Fruit fly (Drosophila melanogaster) whole organism, embryonic: Measurements from ENCODE around the gene CG13059.

Experiments used
- Atf6 ChIP-seq: fragments of 200-800 bp; sonication (Bioruptor generic); IDR thresholded peaks from 2 replicates; pipeline ENCODE4 v1.3.6; 2022; ENCODE audit warnings: missing biosample characterization, missing genetic modification characterization
- BtbVII ChIP-seq: fragments of 200-800 bp; sonication (Bioruptor generic); optimal IDR thresholded peaks from 3 replicates; lab custom pipeline; 2017; ENCODE audit warnings: missing biosample characterization, mild to moderate bottlenecking, missing genetic modification characterization
- CG10147 ChIP-seq: fragments of 200-800 bp; sonication (Bioruptor generic); optimal IDR thresholded peaks from 2 replicates; lab custom pipeline; 2019; ENCODE audit warnings: missing biosample characterization, mild to moderate bottlenecking, missing genetic modification characterization, moderate library complexity
- CG10274 ChIP-seq: fragments of 200-800 bp; sonication (Bioruptor generic); optimal IDR thresholded peaks from 3 replicates; lab custom pipeline; 2017; ENCODE audit warnings: missing biosample characterization, mild to moderate bottlenecking, missing genetic modification characterization
- CG10431 ChIP-seq: fragments of 200-800 bp; sonication (Bioruptor generic); optimal IDR thresholded peaks from 3 replicates; lab custom pipeline; 2018; ENCODE audit warnings: missing biosample characterization, mild to moderate bottlenecking, missing genetic modification characterization
- CG11723 ChIP-seq: fragments of 200-800 bp; sonication (Bioruptor generic); optimal IDR thresholded peaks from 2 replicates; lab custom pipeline; 2017; ENCODE audit warnings: missing biosample characterization, mild to moderate bottlenecking, missing genetic modification characterization
- CG12104 ChIP-seq: fragments of 200-800 bp; sonication (Bioruptor generic); optimal IDR thresholded peaks from 3 replicates; lab custom pipeline; 2016; ENCODE audit warnings: missing biosample characterization, missing genetic modification characterization
- CG12659 ChIP-seq: fragments of 200-800 bp; sonication (Bioruptor generic); optimal IDR thresholded peaks from 3 replicates; lab custom pipeline; 2017; ENCODE audit warnings: mild to moderate bottlenecking, missing biosample characterization, missing genetic modification reagents, missing genetic modification characterization
- CG12769 ChIP-seq: fragments of 200-800 bp; sonication (Bioruptor generic); optimal IDR thresholded peaks from 2 replicates; lab custom pipeline; 2019; ENCODE audit warnings: missing biosample characterization, mild to moderate bottlenecking, missing genetic modification characterization, moderate library complexity
- CG13123 ChIP-seq: fragments of 200-800 bp; sonication (Bioruptor generic); optimal IDR thresholded peaks from 2 replicates; lab custom pipeline; 2016; ENCODE audit warnings: missing biosample characterization, missing genetic modification characterization
- CG13296 ChIP-seq: fragments of 200-800 bp; sonication (Bioruptor generic); optimal IDR thresholded peaks from 3 replicates; lab custom pipeline; 2018; ENCODE audit warnings: missing biosample characterization, mild to moderate bottlenecking, missing genetic modification characterization
- CG13424 ChIP-seq: fragments of 200-800 bp; sonication (Bioruptor generic); optimal IDR thresholded peaks from 2 replicates; lab custom pipeline; 2019; ENCODE audit warnings: missing biosample characterization, mild to moderate bottlenecking, missing genetic modification characterization, moderate library complexity
- CG13624 ChIP-seq: fragments of 200-800 bp; sonication (Bioruptor generic); optimal IDR thresholded peaks from 2 replicates; lab custom pipeline; 2016; ENCODE audit warnings: missing biosample characterization, missing genetic modification characterization
- CG13894 ChIP-seq: fragments of 200-800 bp; sonication (Bioruptor generic); optimal IDR thresholded peaks from 3 replicates; lab custom pipeline; 2018; ENCODE audit warnings: missing biosample characterization, mild to moderate bottlenecking, missing genetic modification characterization, moderate library complexity
- CG14014 ChIP-seq: fragments of 200-800 bp; sonication (Bioruptor generic); IDR thresholded peaks from 2 replicates; pipeline ENCODE4 v1.3.6; 2022; ENCODE audit warnings: missing biosample characterization, missing genetic modification characterization
- CG14667 ChIP-seq: fragments of 200-800 bp; sonication (Bioruptor generic); IDR thresholded peaks from 2 replicates; pipeline ENCODE4 v1.3.6; 2022; ENCODE audit warnings: missing biosample characterization, missing genetic modification characterization
- CG15011 ChIP-seq: fragments of 200-800 bp; sonication (Bioruptor generic); optimal IDR thresholded peaks from 3 replicates; lab custom pipeline; 2018; ENCODE audit warnings: missing biosample characterization, mild to moderate bottlenecking, missing genetic modification characterization
- CG15479 ChIP-seq: fragments of 200-800 bp; sonication (Bioruptor generic); optimal IDR thresholded peaks from 3 replicates; lab custom pipeline; 2019; ENCODE audit warnings: missing biosample characterization, mild to moderate bottlenecking, missing genetic modification characterization, moderate library complexity
- CG1792 ChIP-seq: fragments of 200-800 bp; sonication (Bioruptor generic); optimal IDR thresholded peaks from 2 replicates; lab custom pipeline; 2016; ENCODE audit warnings: missing biosample characterization, missing genetic modification characterization
- CG18262 ChIP-seq: fragments of 200-800 bp; optimal IDR thresholded peaks from 3 replicates; lab custom pipeline; 2019; ENCODE audit warnings: missing biosample characterization, mild to moderate bottlenecking, missing genetic modification characterization, moderate library complexity
- CG18599 ChIP-seq: fragments of 200-800 bp; sonication (Bioruptor generic); optimal IDR thresholded peaks from 3 replicates; lab custom pipeline; 2017; ENCODE audit warnings: missing biosample characterization, missing genetic modification characterization, mild to moderate bottlenecking, moderate library complexity, missing genetic modification reagents
- CG3065 ChIP-seq: fragments of 200-800 bp; sonication (Bioruptor generic); optimal IDR thresholded peaks from 2 replicates; lab custom pipeline; 2016; ENCODE audit warnings: missing biosample characterization, missing genetic modification characterization
- CG32767 ChIP-seq: fragments of 200-800 bp; sonication (Bioruptor generic); IDR thresholded peaks from 2 replicates; pipeline ENCODE4 v1.3.6; 2022; ENCODE audit warnings: missing biosample characterization, missing genetic modification characterization
- CG5180 ChIP-seq: fragments of 200-800 bp; sonication (Bioruptor generic); optimal IDR thresholded peaks from 3 replicates; lab custom pipeline; 2017; ENCODE audit warnings: missing biosample characterization, missing genetic modification characterization, mild to moderate bottlenecking, moderate library complexity, missing genetic modification reagents
- CG6254 ChIP-seq: fragments of 200-800 bp; sonication (Bioruptor generic); optimal IDR thresholded peaks from 3 replicates; lab custom pipeline; 2017; ENCODE audit warnings: mild to moderate bottlenecking, missing biosample characterization, missing genetic modification reagents, missing genetic modification characterization
- CG6854 ChIP-seq: fragments of 200-800 bp; sonication (Bioruptor generic); optimal IDR thresholded peaks from 3 replicates; lab custom pipeline; 2017; ENCODE audit warnings: missing biosample characterization, mild to moderate bottlenecking, missing genetic modification characterization
- CG7357 ChIP-seq: fragments of 200-800 bp; sonication (Bioruptor generic); IDR thresholded peaks from 3 replicates; pipeline ENCODE4 v1.3.6; 2022; ENCODE audit warnings: missing biosample characterization, missing genetic modification characterization
- CG9817 ChIP-seq: fragments of 200-800 bp; sonication (Bioruptor generic); optimal IDR thresholded peaks from 2 replicates; lab custom pipeline; 2018; ENCODE audit warnings: missing biosample characterization, mild to moderate bottlenecking, missing genetic modification characterization, moderate library complexity
- H2.0 ChIP-seq: fragments of 200-800 bp; sonication (Bioruptor generic); IDR thresholded peaks from 2 replicates; pipeline ENCODE4 v1.3.6; 2022; ENCODE audit warnings: missing biosample characterization, missing genetic modification characterization
- Hmx ChIP-seq: fragments of 200-800 bp; sonication (Bioruptor generic); optimal IDR thresholded peaks from 2 replicates; lab custom pipeline; 2016; ENCODE audit warnings: missing biosample characterization, missing genetic modification characterization
- Hr39 ChIP-seq: fragments of >200 bp; optimal IDR thresholded peaks from 2 replicates; lab custom pipeline; 2017
- NC2α ChIP-seq: fragments of 200-800 bp; sonication (Bioruptor generic); optimal IDR thresholded peaks from 2 replicates; lab custom pipeline; 2016; ENCODE audit warnings: missing biosample characterization, missing genetic modification characterization
- Nf-YB ChIP-seq: fragments of 200-800 bp; sonication (Bioruptor generic); optimal IDR thresholded peaks from 3 replicates; lab custom pipeline; 2019; ENCODE audit warnings: missing biosample characterization, mild to moderate bottlenecking, missing genetic modification characterization, moderate library complexity
- Spps ChIP-seq: fragments of 200-800 bp; sonication (Bioruptor generic); optimal IDR thresholded peaks from 2 replicates; lab custom pipeline; 2018; ENCODE audit warnings: missing biosample characterization, mild to moderate bottlenecking, missing genetic modification characterization
- Ssrp ChIP-seq: fragments of 200-800 bp; sonication (Bioruptor generic); optimal IDR thresholded peaks from 2 replicates; lab custom pipeline; 2018; ENCODE audit warnings: missing biosample characterization, mild to moderate bottlenecking, missing genetic modification characterization, moderate library complexity
- Trl ChIP-seq, 3 experiments: fragments of >200 bp in 2 of 3; fragments of 200-800 bp in 1 of 3; sonication (Bioruptor generic) in 1 of 3; optimal IDR thresholded peaks; 2 replicates in 1 of 3; 3 replicates in 2 of 3; lab custom pipeline; 2016 to 2017; ENCODE audit warnings: missing biosample characterization in 1 of 3, missing genetic modification characterization in 1 of 3
- YL-1 ChIP-seq: fragments of 200-800 bp; sonication (Bioruptor generic); optimal IDR thresholded peaks from 3 replicates; lab custom pipeline; 2017; ENCODE audit warnings: missing biosample characterization, mild to moderate bottlenecking, missing genetic modification characterization
- ase ChIP-seq: fragments of 200-800 bp; sonication (Bioruptor generic); IDR thresholded peaks from 3 replicates; pipeline ENCODE4 v1.3.6; 2022; ENCODE audit warnings: missing biosample characterization, missing genetic modification characterization
- chinmo ChIP-seq: fragments of 200-800 bp; sonication (Bioruptor generic); IDR thresholded peaks from 4 replicates; pipeline ENCODE4 v1.3.6; 2022; ENCODE audit warnings: missing biosample characterization, missing genetic modification characterization; ENCODE audit not compliant: partially characterized antibody
- gfzf ChIP-seq: fragments of 200-800 bp; sonication (Bioruptor generic); optimal IDR thresholded peaks from 2 replicates; lab custom pipeline; 2016; ENCODE audit warnings: missing biosample characterization, mild to moderate bottlenecking, missing genetic modification characterization, moderate library complexity
- her ChIP-seq: fragments of 200-800 bp; sonication (Bioruptor generic); optimal IDR thresholded peaks from 2 replicates; lab custom pipeline; 2016; ENCODE audit warnings: missing biosample characterization, missing genetic modification characterization
- lbe ChIP-seq: fragments of 200-800 bp; sonication (Bioruptor generic); optimal IDR thresholded peaks from 2 replicates; lab custom pipeline; 2016; ENCODE audit warnings: missing biosample characterization, mild to moderate bottlenecking, missing genetic modification characterization
- nerfin-1 ChIP-seq: fragments of 200-800 bp; sonication (Bioruptor generic); optimal IDR thresholded peaks from 3 replicates; lab custom pipeline; 2019; ENCODE audit warnings: missing biosample characterization, mild to moderate bottlenecking, missing genetic modification characterization, moderate library complexity
- prd ChIP-seq, 3 experiments: fragments of >200 bp in 2 of 3; fragments of 200-800 bp in 1 of 3; sonication (Bioruptor generic) in 1 of 3; optimal IDR thresholded peaks in 2 of 3; IDR thresholded peaks in 1 of 3; 2 replicates in 2 of 3; 3 replicates in 1 of 3; pipeline versions ENCODE4 v1.3.6 to Lab custom; 2017 to 2022; ENCODE audit warnings: missing biosample characterization in 1 of 3, missing genetic modification characterization in 1 of 3
- sc ChIP-seq, 3 experiments: fragments of >200 bp in 2 of 3; fragments of 200-800 bp in 1 of 3; sonication (Bioruptor generic) in 1 of 3; optimal IDR thresholded peaks; 2 replicates in 2 of 3; 3 replicates in 1 of 3; lab custom pipeline; 2017; ENCODE audit warnings: mild to moderate bottlenecking in 1 of 3, missing biosample characterization in 1 of 3, missing genetic modification characterization in 1 of 3, missing genetic modification reagents in 1 of 3
- stwl ChIP-seq: fragments of 200-800 bp; sonication (Bioruptor generic); optimal IDR thresholded peaks from 3 replicates; lab custom pipeline; 2018; ENCODE audit warnings: missing biosample characterization, mild to moderate bottlenecking, missing genetic modification characterization, moderate library complexity
- tin ChIP-seq: fragments of 200-800 bp; sonication (Bioruptor generic); optimal IDR thresholded peaks from 3 replicates; lab custom pipeline; 2016; ENCODE audit warnings: missing biosample characterization, missing genetic modification characterization
- ttk ChIP-seq: fragments of 200-800 bp; sonication (Bioruptor generic); IDR thresholded peaks from 2 replicates; pipeline ENCODE4 v2.1.2; 2022; ENCODE audit warnings: missing biosample characterization, missing genetic modification characterization
- wor ChIP-seq: fragments of 200-800 bp; sonication (Bioruptor generic); IDR thresholded peaks from 2 replicates; pipeline ENCODE4 v1.3.6; 2022; ENCODE audit warnings: missing biosample characterization, missing genetic modification characterization

Gene CG13059

DNA sequence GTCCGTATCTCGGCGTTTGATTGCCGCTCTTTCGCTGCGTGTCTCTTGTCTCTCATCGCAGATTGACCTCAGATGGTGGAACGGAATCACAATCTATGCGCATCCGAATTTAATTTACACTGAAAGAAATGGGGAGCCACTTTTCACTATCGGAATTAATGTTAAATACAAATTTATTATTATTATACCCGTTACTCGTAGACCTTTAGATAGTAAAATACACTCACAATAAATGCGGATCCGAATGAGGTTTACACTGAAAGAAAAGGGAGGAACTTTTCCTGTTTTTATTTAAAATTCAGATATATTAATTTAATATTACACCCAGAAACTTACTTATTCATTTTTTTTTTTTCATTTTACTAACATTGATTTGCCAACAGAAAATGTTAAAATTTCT, 34.4 kb upstream of the CG13059 start (continued):
- TF ChIP-seq CG18262 (tag; lab: Kevin White, UChicago) = no peak
- no peak for TF ChIP-seq CG11723 (GFP tag; lab: Kevin White, UChicago)
- TF ChIP-seq CG13624 (GFP tag; lab: Kevin White, UChicago) = no peak
- TF ChIP-seq CG13424 = peak; percentile 41
- no peak for TF ChIP-seq gfzf (GFP tag; lab: Kevin White, UChicago)
- TF ChIP-seq wor (GFP tag; lab: Robert Waterston, UW) = no peak
- no peak for TF ChIP-seq CG10274 (GFP tag; lab: Kevin White, UChicago)
- no peak for TF ChIP-seq CG13123
- TF ChIP-seq Atf6 (GFP tag; lab: Robert Waterston, UW) = peak; percentile 38; the same call in 1 of the 2 replicates
- TF ChIP-seq CG12769 = no peak
- TF ChIP-seq CG3065 (GFP tag; lab: Kevin White, UChicago) = no peak
- no peak for TF ChIP-seq Ssrp (tag; lab: Kevin White, UChicago)
- TF ChIP-seq tin (GFP tag; lab: Kevin White, UChicago) = peak; percentile 10
- no peak for TF ChIP-seq stwl (tag; lab: Kevin White, UChicago)
- no peak for TF ChIP-seq Nf-YB (GFP tag; lab: Kevin White, UChicago)
- TF ChIP-seq Hmx (GFP tag; lab: Kevin White, UChicago) = no peak
- TF ChIP-seq ase (GFP tag; lab: Robert Waterston, UW) = peak; percentile 47; the same call in 1 of the 3 replicates
- no peak for TF ChIP-seq CG6254 (GFP tag; lab: Kevin White, UChicago)
- TF ChIP-seq CG5180 = no peak
- no peak for TF ChIP-seq sc (optimal IDR thresholded peaks at IDR 0.05; lab: Kevin White, UChicago)
- TF ChIP-seq sc (GFP tag; optimal IDR thresholded peaks at IDR 0.05; lab: Kevin White, UChicago) = no peak
- TF ChIP-seq CG10147 = no peak
- TF ChIP-seq CG1792 (GFP tag; lab: Kevin White, UChicago) = no peak
- TF ChIP-seq nerfin-1 (tag; lab: Kevin White, UChicago) = no peak
- no peak for TF ChIP-seq her (GFP tag; lab: Kevin White, UChicago)
- TF ChIP-seq BtbVII (GFP tag; lab: Kevin White, UChicago) = no peak
- peak; percentile 46; the same call in 1 of the 2 replicates for TF ChIP-seq CG32767
- TF ChIP-seq prd (optimal IDR thresholded peaks at IDR 0.05; lab: Kevin White, UChicago) = no peak
- peak; percentile 38; the same call in 1 of the 3 replicates for TF ChIP-seq prd (GFP tag; IDR thresholded peaks at IDR 0.05; lab: Robert Waterston, UW)
- TF ChIP-seq CG12659 = peak; percentile 19
- TF ChIP-seq CG9817 (tag; lab: Kevin White, UChicago) = no peak
- no peak for TF ChIP-seq CG13894
- no peak for TF ChIP-seq NC2α (GFP tag; lab: Kevin White, UChicago)
- TF ChIP-seq CG7357 = 0 out of 3 replicates have a peak, but pooled peaks have one; percentile 21
- no peak for TF ChIP-seq CG14014 (GFP tag; lab: Robert Waterston, UW)
- no peak for TF ChIP-seq CG14667 (GFP tag; lab: Robert Waterston, UW)
- TF ChIP-seq ttk (GFP tag; lab: Robert Waterston, UW) = 0 out of 2 replicates have a peak, but pooled peaks have one; percentile 11
- TF ChIP-seq Hr39 (lab: Kevin White, UChicago) = no peak
- no peak for TF ChIP-seq CG18599
- TF ChIP-seq CG10431 (GFP tag; lab: Kevin White, UChicago) = no peak
- no peak for TF ChIP-seq YL-1 (GFP tag; lab: Kevin White, UChicago)
- TF ChIP-seq Spps (tag; lab: Kevin White, UChicago) = no peak
- no peak for TF ChIP-seq lbe (GFP tag; lab: Kevin White, UChicago)
- no peak for TF ChIP-seq CG15479 (GFP tag; lab: Kevin White, UChicago)
- peak; percentile 39 for TF ChIP-seq CG13296 (GFP tag; lab: Kevin White, UChicago)
- no peak for TF ChIP-seq CG15011 (GFP tag; lab: Kevin White, UChicago)
- no peak for TF ChIP-seq CG12104 (GFP tag; lab: Kevin White, UChicago)
- TF ChIP-seq chinmo (GFP tag; lab: Robert Waterston, UW) = no peak
- TF ChIP-seq H2.0 (GFP tag; lab: Robert Waterston, UW) = no peak
- no peak for TF ChIP-seq Trl (optimal IDR thresholded peaks at IDR 0.05; lab: Kevin White, UChicago)
- no peak for TF ChIP-seq Trl (GFP tag; optimal IDR thresholded peaks at IDR 0.05; lab: Kevin White, UChicago)
- no peak for TF ChIP-seq CG6854 (GFP tag; lab: Kevin White, UChicago)
